Worm (Caenorhabditis elegans) whole organism, L2 larva: ENCODE measurements around the gene nhr-111.

Experiments
- F13H6.1 ChIP-seq: sonication (generic microtip); optimal IDR thresholded peaks from 2 replicates; lab custom pipeline; 2016; ENCODE audit warnings: missing genetic modification characterization, missing compliant biosample characterization
- ama-1 ChIP-seq: fragments of 150-350 bp; optimal IDR thresholded peaks from 2 replicates; lab custom pipeline; 2018; ENCODE audit warnings: inconsistent platforms
- elt-3 ChIP-seq: sonication (generic microtip); optimal IDR thresholded peaks from 2 replicates; lab custom pipeline; 2017; ENCODE audit warnings: missing biosample characterization, missing genetic modification characterization
- lin-39 ChIP-seq: fragments of 150-350 bp; optimal IDR thresholded peaks from 2 replicates; lab custom pipeline; 2014; ENCODE audit warnings: missing biosample characterization, missing genetic modification reagents, missing genetic modification characterization
- mdl-1 ChIP-seq, 2 experiments: fragments of 150-350 bp in 1 of 2; sonication (generic microtip) in 1 of 2; optimal IDR thresholded peaks; 2 replicates each; lab custom pipeline; 2017; ENCODE audit warnings: missing biosample characterization in 2 of 2, missing genetic modification characterization in 2 of 2
- nhr-11 ChIP-seq: fragments of 150-350 bp; optimal IDR thresholded peaks from 2 replicates; lab custom pipeline; 2014; ENCODE audit warnings: missing biosample characterization, missing genetic modification characterization
- nhr-12 ChIP-seq: fragments of 150-350 bp; optimal IDR thresholded peaks from 2 replicates; lab custom pipeline; 2014; ENCODE audit warnings: missing biosample characterization, missing genetic modification characterization
- nhr-25 ChIP-seq: fragments of 150-350 bp; sonication (generic microtip); optimal IDR thresholded peaks from 3 replicates; lab custom pipeline; 2014; ENCODE audit warnings: missing biosample characterization, missing genetic modification characterization
- nhr-77 ChIP-seq: fragments of 150-350 bp; optimal IDR thresholded peaks from 2 replicates; lab custom pipeline; 2014; ENCODE audit warnings: missing biosample characterization, missing genetic modification characterization
- unc-39 ChIP-seq: fragments of 150-350 bp; optimal IDR thresholded peaks from 2 replicates; lab custom pipeline; 2014; ENCODE audit warnings: missing biosample characterization, missing genetic modification characterization
- zag-1 ChIP-seq: fragments of 150-350 bp; optimal IDR thresholded peaks from 2 replicates; lab custom pipeline; 2014; ENCODE audit warnings: missing biosample characterization, missing genetic modification characterization
- ztf-4 ChIP-seq: fragments of 150-350 bp; optimal IDR thresholded peaks from 2 replicates; lab custom pipeline; 2014; ENCODE audit warnings: missing biosample characterization, missing genetic modification characterization

ce11 chrV:16155111-16155510 is 30.5 kb upstream of the nhr-111 start, which contains the start of gene str-97:
- TF ChIP-seq nhr-12: no peak
- no peak for TF ChIP-seq nhr-11 (tag; lab: Kevin White, UChicago)
- TF ChIP-seq nhr-77: no peak
- no peak for TF ChIP-seq F13H6.1 (tag; lab: Kevin White, UChicago)
- TF ChIP-seq nhr-25 (tag; lab: Kevin White, UChicago): no peak
- no peak for TF ChIP-seq ztf-4 (tag; lab: Kevin White, UChicago)
- no peak for TF ChIP-seq unc-39 (tag; lab: Kevin White, UChicago)
- TF ChIP-seq ama-1 (lab: Kevin White, UChicago): no peak
- TF ChIP-seq elt-3 (tag; lab: Kevin White, UChicago): no peak
- TF ChIP-seq mdl-1 (tag; optimal IDR thresholded peaks at IDR 0.05; lab: Kevin White, UChicago): no peak
- TF ChIP-seq lin-39 (tag; lab: Kevin White, UChicago): no peak
- TF ChIP-seq zag-1: no peak
